Worm (Caenorhabditis elegans) whole organism, late embryonic: Measurements from ENCODE around the gene F26F4.6.

Experiments
- C08G9.2 ChIP-seq: sonication (generic microtip); optimal IDR thresholded peaks from 2 replicates; lab custom pipeline; 2016; ENCODE audit warnings: mild to moderate bottlenecking, missing genetic modification characterization, moderate library complexity, missing compliant biosample characterization
- K02D7.2 ChIP-seq: sonication (generic microtip); optimal IDR thresholded peaks from 2 replicates; lab custom pipeline; 2017; ENCODE audit warnings: mild to moderate bottlenecking, missing genetic modification characterization, missing compliant biosample characterization
- K09A11.1 ChIP-seq: sonication (generic microtip); optimal IDR thresholded peaks from 2 replicates; lab custom pipeline; 2017; ENCODE audit warnings: antibody characterized with exemption, mild to moderate bottlenecking, missing genetic modification characterization, missing compliant biosample characterization; ENCODE audit not compliant: insufficient read depth
- T23F11.4 ChIP-seq: fragments of 200-800 bp; sonication (Bioruptor generic); optimal IDR thresholded peaks from 2 replicates; lab custom pipeline; 2018; ENCODE audit warnings: mild to moderate bottlenecking, missing genetic modification characterization, missing compliant biosample characterization
- Y22D7AL.16 ChIP-seq: sonication (generic microtip); optimal IDR thresholded peaks from 2 replicates; lab custom pipeline; 2016; ENCODE audit warnings: missing genetic modification characterization, missing compliant biosample characterization
- ahr-1 ChIP-seq: sonication (generic microtip); optimal IDR thresholded peaks from 2 replicates; lab custom pipeline; 2016; ENCODE audit warnings: missing genetic modification characterization, missing compliant biosample characterization
- ama-1 ChIP-seq: fragments of 150-350 bp; optimal IDR thresholded peaks from 2 replicates; lab custom pipeline; 2014
- ceh-14 ChIP-seq: sonication (generic microtip); optimal IDR thresholded peaks from 2 replicates; lab custom pipeline; 2016; ENCODE audit warnings: missing genotype, missing genetic modification characterization, missing compliant biosample characterization
- ceh-2 ChIP-seq: sonication (generic microtip); optimal IDR thresholded peaks from 2 replicates; lab custom pipeline; 2016; ENCODE audit warnings: missing genotype, missing genetic modification characterization, missing compliant biosample characterization
- ceh-22 ChIP-seq: sonication (generic microtip); optimal IDR thresholded peaks from 2 replicates; lab custom pipeline; 2017; ENCODE audit warnings: missing biosample characterization, missing genetic modification characterization
- ceh-24 ChIP-seq: sonication (generic microtip); optimal IDR thresholded peaks from 2 replicates; lab custom pipeline; 2016; ENCODE audit warnings: mild to moderate bottlenecking, missing genetic modification characterization, missing compliant biosample characterization
- ceh-30 ChIP-seq: fragments of 150-350 bp; optimal IDR thresholded peaks from 2 replicates; lab custom pipeline; 2014; ENCODE audit warnings: missing biosample characterization, missing genetic modification characterization
- ceh-31 ChIP-seq: sonication (generic microtip); optimal IDR thresholded peaks from 2 replicates; lab custom pipeline; 2016; ENCODE audit warnings: missing genetic modification characterization, missing compliant biosample characterization
- ceh-34 ChIP-seq: sonication (generic microtip); optimal IDR thresholded peaks from 2 replicates; lab custom pipeline; 2016; ENCODE audit warnings: mild to moderate bottlenecking, missing genetic modification characterization, missing compliant biosample characterization
- ceh-45 ChIP-seq: fragments of 200-800 bp; sonication (Bioruptor generic); IDR thresholded peaks from 2 replicates; pipeline ENCODE4 v1.3.6; 2022; ENCODE audit warnings: missing genetic modification reagents, missing genetic modification characterization, missing compliant biosample characterization
- ceh-6 ChIP-seq: fragments of 200-800 bp; sonication (Bioruptor generic); optimal IDR thresholded peaks from 2 replicates; lab custom pipeline; 2018; ENCODE audit warnings: mild to moderate bottlenecking, missing genetic modification characterization, missing compliant biosample characterization
- ceh-9 ChIP-seq: sonication (generic microtip); optimal IDR thresholded peaks from 2 replicates; lab custom pipeline; 2016; ENCODE audit warnings: mild to moderate bottlenecking, missing genetic modification characterization, inconsistent platforms, missing compliant biosample characterization
- dmd-4 ChIP-seq: sonication (generic microtip); optimal IDR thresholded peaks from 2 replicates; lab custom pipeline; 2016; ENCODE audit warnings: borderline replicate concordance, missing genetic modification characterization, missing compliant biosample characterization
- dve-1 ChIP-seq: sonication (generic microtip); optimal IDR thresholded peaks from 2 replicates; lab custom pipeline; 2017; ENCODE audit warnings: antibody characterized with exemption, mild to moderate bottlenecking, missing genetic modification characterization, missing compliant biosample characterization
- elt-2 ChIP-seq: sonication (generic microtip); optimal IDR thresholded peaks from 2 replicates; lab custom pipeline; 2016; ENCODE audit warnings: missing genetic modification reagents, missing genetic modification characterization, missing compliant biosample characterization
- elt-4 ChIP-seq: sonication (generic microtip); optimal IDR thresholded peaks from 2 replicates; lab custom pipeline; 2016; ENCODE audit warnings: missing genetic modification characterization, missing compliant biosample characterization
- ets-4 ChIP-seq: sonication (generic microtip); optimal IDR thresholded peaks from 2 replicates; lab custom pipeline; 2016; ENCODE audit warnings: missing genetic modification characterization, missing compliant biosample characterization
- eyg-1 ChIP-seq: sonication (generic microtip); optimal IDR thresholded peaks from 2 replicates; lab custom pipeline; 2016; ENCODE audit warnings: missing genotype, missing genetic modification characterization, missing compliant biosample characterization
- fax-1 ChIP-seq: sonication (generic microtip); optimal IDR thresholded peaks from 2 replicates; lab custom pipeline; 2016; ENCODE audit warnings: missing genotype, missing genetic modification characterization, missing compliant biosample characterization
- hlh-13 ChIP-seq: fragments of 200-800 bp; sonication (Bioruptor generic); optimal IDR thresholded peaks from 2 replicates; lab custom pipeline; 2018; ENCODE audit warnings: mild to moderate bottlenecking, missing genetic modification characterization, missing compliant biosample characterization
- hlh-15 ChIP-seq: sonication (generic microtip); optimal IDR thresholded peaks from 2 replicates; lab custom pipeline; 2016; ENCODE audit warnings: missing genetic modification characterization, missing compliant biosample characterization
- hlh-8 ChIP-seq: sonication (generic microtip); optimal IDR thresholded peaks from 2 replicates; lab custom pipeline; 2016; ENCODE audit warnings: missing genotype, missing genetic modification characterization, missing compliant biosample characterization
- madf-2 ChIP-seq: sonication (generic microtip); optimal IDR thresholded peaks from 2 replicates; lab custom pipeline; 2017; ENCODE audit warnings: missing genetic modification characterization, missing compliant biosample characterization
- mec-3 ChIP-seq: sonication (generic microtip); optimal IDR thresholded peaks from 2 replicates; lab custom pipeline; 2016; ENCODE audit warnings: borderline replicate concordance, missing genetic modification characterization, missing compliant biosample characterization
- nhr-11 ChIP-seq: fragments of 150-350 bp; optimal IDR thresholded peaks from 2 replicates; lab custom pipeline; 2014; ENCODE audit warnings: missing biosample characterization, missing genetic modification characterization
- npax-4 ChIP-seq: sonication (generic microtip); optimal IDR thresholded peaks from 2 replicates; lab custom pipeline; 2016; ENCODE audit warnings: missing genetic modification characterization, missing compliant biosample characterization
- odd-2 ChIP-seq: sonication (generic microtip); optimal IDR thresholded peaks from 2 replicates; lab custom pipeline; 2017; ENCODE audit warnings: antibody characterized with exemption, mild to moderate bottlenecking, missing genetic modification characterization, missing compliant biosample characterization
- pag-3 ChIP-seq: sonication (generic microtip); optimal IDR thresholded peaks from 2 replicates; lab custom pipeline; 2016; ENCODE audit warnings: missing compliant biosample characterization, missing genetic modification characterization, borderline replicate concordance
- pat-9 ChIP-seq: fragments of 200-800 bp; sonication (Bioruptor generic); optimal IDR thresholded peaks from 2 replicates; lab custom pipeline; 2018; ENCODE audit warnings: mild to moderate bottlenecking, missing genetic modification characterization, moderate library complexity, missing compliant biosample characterization
- pha-4 ChIP-seq: fragments of 150-350 bp; optimal IDR thresholded peaks from 2 replicates; lab custom pipeline; 2018; ENCODE audit warnings: missing biosample characterization, missing genetic modification reagents, missing genetic modification characterization
- sdc-2 ChIP-seq: sonication (generic microtip); optimal IDR thresholded peaks from 2 replicates; lab custom pipeline; 2016; ENCODE audit warnings: missing genotype, missing genetic modification characterization, missing compliant biosample characterization
- sox-4 ChIP-seq: sonication (generic microtip); optimal IDR thresholded peaks from 2 replicates; lab custom pipeline; 2017; ENCODE audit warnings: mild to moderate bottlenecking, missing genetic modification characterization, inconsistent platforms, missing compliant biosample characterization
- syd-9 ChIP-seq: sonication (generic microtip); optimal IDR thresholded peaks from 2 replicates; lab custom pipeline; 2016; ENCODE audit warnings: mild to moderate bottlenecking, missing genetic modification characterization, moderate library complexity, missing compliant biosample characterization
- tbx-2 ChIP-seq: sonication (generic microtip); optimal IDR thresholded peaks from 2 replicates; lab custom pipeline; 2016; ENCODE audit warnings: missing genetic modification characterization, missing compliant biosample characterization
- tbx-7 ChIP-seq: sonication (generic microtip); optimal IDR thresholded peaks from 2 replicates; lab custom pipeline; 2016; ENCODE audit warnings: missing genotype, missing genetic modification characterization, missing compliant biosample characterization
- ttx-3 ChIP-seq: sonication (generic microtip); optimal IDR thresholded peaks from 2 replicates; lab custom pipeline; 2016; ENCODE audit warnings: missing genetic modification reagents, missing genetic modification characterization, missing compliant biosample characterization
- unc-42 ChIP-seq: sonication (generic microtip); optimal IDR thresholded peaks from 2 replicates; lab custom pipeline; 2016; ENCODE audit warnings: missing genotype, missing genetic modification characterization, missing compliant biosample characterization
- unc-55 ChIP-seq: sonication (generic microtip); optimal IDR thresholded peaks from 2 replicates; lab custom pipeline; 2017; ENCODE audit warnings: missing biosample characterization, missing genetic modification reagents, missing genetic modification characterization
- zip-5 ChIP-seq: sonication (generic microtip); optimal IDR thresholded peaks from 2 replicates; lab custom pipeline; 2016; ENCODE audit warnings: missing genetic modification characterization, missing compliant biosample characterization
- ztf-16 ChIP-seq: sonication (generic microtip); optimal IDR thresholded peaks from 2 replicates; lab custom pipeline; 2017; ENCODE audit warnings: missing genetic modification characterization, missing compliant biosample characterization

The F26F4.6 gene

ce11 chrIII:4899728-4900127, 6.3 kb upstream of the F26F4.6 start (continued):
- TF ChIP-seq ceh-31 (tag; lab: Kevin White, UChicago) (peak; percentile 98), ceh-14 (tag; lab: Kevin White, UChicago) (peak; percentile 88), dmd-4 (tag; lab: Kevin White, UChicago) (peak; percentile 85), Y22D7AL.16 (no peak), K09A11.1 (tag; lab: Kevin White, UChicago) (peak; percentile 33), C08G9.2 (tag; lab: Kevin White, UChicago) (peak; percentile 60), elt-4 (tag; lab: Kevin White, UChicago) (no peak), sdc-2 (tag; lab: Kevin White, UChicago) (peak; percentile 75), ceh-45 (GFP tag; lab: Robert Waterston, UW) (no peak), eyg-1 (tag; lab: Kevin White, UChicago) (peak; percentile 25), hlh-8 (tag; lab: Kevin White, UChicago) (peak; percentile 40), unc-42 (tag; lab: Kevin White, UChicago) (peak; percentile 89), elt-2 (tag; lab: Kevin White, UChicago) (peak; percentile 70), zip-5 (no peak), dve-1 (tag; lab: Kevin White, UChicago) (peak; percentile 93), ceh-34 (tag; lab: Kevin White, UChicago) (peak; percentile 95), ceh-22 (peak; percentile 41), npax-4 (tag; lab: Kevin White, UChicago) (no peak), unc-55 (GFP tag; lab: Kevin White, UChicago) (peak; percentile 94), ceh-6 (GFP tag; lab: Kevin White, UChicago) (peak; percentile 53), ahr-1 (tag; lab: Kevin White, UChicago) (peak; percentile 4), ceh-2 (tag; lab: Kevin White, UChicago) (peak; percentile 70), ttx-3 (tag; lab: Kevin White, UChicago) (no peak), hlh-13 (GFP tag; lab: Kevin White, UChicago) (no peak), syd-9 (tag; lab: Kevin White, UChicago) (peak; percentile 70), ceh-9 (tag; lab: Kevin White, UChicago) (no peak)

- TF ChIP-seq tbx-2 (tag; lab: Kevin White, UChicago) (no peak), fax-1 (tag; lab: Kevin White, UChicago) (no peak), pha-4 (tag; lab: Kevin White, UChicago) (no peak), ztf-16 (no peak), unc-55 (GFP tag; lab: Kevin White, UChicago) (no peak), mec-3 (tag; lab: Kevin White, UChicago) (no peak), ceh-14 (tag; lab: Kevin White, UChicago) (no peak), C08G9.2 (tag; lab: Kevin White, UChicago) (no peak), pag-3 (no peak), eyg-1 (tag; lab: Kevin White, UChicago) (no peak), ama-1 (lab: Kevin White, UChicago) (no peak), ceh-34 (tag; lab: Kevin White, UChicago) (no peak), K09A11.1 (tag; lab: Kevin White, UChicago) (no peak), tbx-7 (no peak), unc-42 (tag; lab: Kevin White, UChicago) (no peak), ets-4 (tag; lab: Kevin White, UChicago) (no peak)
Measured at ce11 chrIII:4899035-4899578, 5.7 kb upstream of the F26F4.6 start, which contains the start of gene nhl-2. Gene nhl-2, minus strand, starts transcription at chrIII:4899085.

- TF ChIP-seq K09A11.1 (tag; lab: Kevin White, UChicago) = no peak
- TF ChIP-seq sox-4 = no peak
- no peak for TF ChIP-seq hlh-15 (tag; lab: Kevin White, UChicago)
- no peak for TF ChIP-seq madf-2
- no peak for TF ChIP-seq tbx-7
- no peak for TF ChIP-seq pat-9 (tag; lab: Kevin White, UChicago)
- TF ChIP-seq unc-42 (tag; lab: Kevin White, UChicago) = no peak
- no peak for TF ChIP-seq ceh-24 (tag; lab: Kevin White, UChicago)
- no peak for TF ChIP-seq odd-2
- TF ChIP-seq ceh-30 = no peak
- no peak for TF ChIP-seq T23F11.4 (GFP tag; lab: Kevin White, UChicago)
- no peak for TF ChIP-seq zip-5
- TF ChIP-seq ceh-14 (tag; lab: Kevin White, UChicago) = no peak
- no peak for TF ChIP-seq nhr-11 (tag; lab: Kevin White, UChicago)
- no peak for TF ChIP-seq K02D7.2 (tag; lab: Kevin White, UChicago)
Measured at ce11 chrIII:4895313-4895712, 1.9 kb upstream of the F26F4.6 start.
